Fruit fly (Drosophila melanogaster) whole organism, wandering third instar larva: ENCODE data around the gene CG31898.

ENCODE experiments used
- Rel ChIP-seq, 2 experiments: fragments of 200-800 bp; sonication (Bioruptor generic) in 1 of 2; optimal IDR thresholded peaks; 2 replicates in 1 of 2; 3 replicates in 1 of 2; lab custom pipeline; 2016 to 2019; ENCODE audit warnings: mild to moderate bottlenecking in 2 of 2, missing biosample characterization in 2 of 2, missing genetic modification characterization in 2 of 2, moderate library complexity in 1 of 2
- lola ChIP-seq: fragments of >200 bp; optimal IDR thresholded peaks from 2 replicates; lab custom pipeline; 2017; ENCODE audit warnings: missing biosample characterization, missing genetic modification characterization

dm6 chr2L:8394840-8395239 is 5.4 kb upstream of the CG31898 start, which contains the start of gene Peritrophin-15b:
- no peak for TF ChIP-seq lola (GFP tag; lab: Kevin White, UChicago)
- TF ChIP-seq Rel (GFP tag; optimal IDR thresholded peaks at IDR 0.05; lab: Kevin White, UChicago): no peak
- no peak for TF ChIP-seq Rel (tag; optimal IDR thresholded peaks at IDR 0.05; lab: Kevin White, UChicago)
